Fruit fly (Drosophila melanogaster) S2 (cell line): Measurements from ENCODE around the gene CG7102.

Source experiments
- CG8478 ChIP-seq: fragments of >200 bp; optimal IDR thresholded peaks from 2 replicates; lab custom pipeline; 2018
- CTCF ChIP-seq, 2 experiments: fragments of >200 bp; optimal IDR thresholded peaks; 2 replicates each; lab custom pipeline; 2018

dm6 chr2L:7889029-7889428 is 1.7 kb upstream of the CG7102 start, which contains the start of gene Spn28Da:
- TF ChIP-seq CTCF (optimal IDR thresholded peaks at IDR 0.05; lab: Kevin White, UChicago) (no peak), CG8478 (lab: Kevin White, UChicago) (no peak)
